Fruit fly (Drosophila melanogaster) whole organism, embryonic: ENCODE results near the gene pbl.

Experiments used
- Ada2b ChIP-seq: fragments of 200-800 bp; sonication (Bioruptor generic); IDR thresholded peaks from 2 replicates; pipeline ENCODE4 v1.3.6; 2022; ENCODE audit warnings: missing biosample characterization, missing genetic modification characterization
- Awh ChIP-seq: fragments of 200-800 bp; sonication (Bioruptor generic); IDR thresholded peaks from 2 replicates; pipeline ENCODE4, ENCODE4 v1.3.6; 2022; ENCODE audit warnings: missing biosample characterization, missing genetic modification characterization
- CG11398 ChIP-seq: fragments of 200-800 bp; sonication (Bioruptor generic); optimal IDR thresholded peaks from 2 replicates; lab custom pipeline; 2016; ENCODE audit warnings: missing biosample characterization, missing genetic modification characterization
- CG11696 ChIP-seq: fragments of 200-800 bp; sonication (Bioruptor generic); IDR thresholded peaks from 2 replicates; pipeline ENCODE4 v1.3.6; 2022; ENCODE audit warnings: missing biosample characterization, missing genetic modification characterization
- CG12071 ChIP-seq: fragments of 200-800 bp; sonication (Bioruptor generic); optimal IDR thresholded peaks from 3 replicates; lab custom pipeline; 2018; ENCODE audit warnings: missing biosample characterization, mild to moderate bottlenecking, missing genetic modification characterization
- CG12299 ChIP-seq: fragments of 200-800 bp; sonication (Bioruptor generic); optimal IDR thresholded peaks from 2 replicates; lab custom pipeline; 2018; ENCODE audit warnings: missing biosample characterization, mild to moderate bottlenecking, missing genetic modification characterization
- CG13894 ChIP-seq: fragments of 200-800 bp; sonication (Bioruptor generic); optimal IDR thresholded peaks from 3 replicates; lab custom pipeline; 2018; ENCODE audit warnings: missing biosample characterization, mild to moderate bottlenecking, missing genetic modification characterization, moderate library complexity
- CG14441 ChIP-seq: fragments of 200-800 bp; sonication (Bioruptor generic); IDR thresholded peaks from 2 replicates; pipeline ENCODE4 v1.3.6; 2022; ENCODE audit warnings: missing biosample characterization, missing genetic modification characterization
- CG15269 ChIP-seq: fragments of 200-800 bp; sonication (Bioruptor generic); optimal IDR thresholded peaks from 2 replicates; lab custom pipeline; 2018; ENCODE audit warnings: missing biosample characterization, mild to moderate bottlenecking, missing genetic modification characterization, moderate library complexity
- CG17568 ChIP-seq: fragments of 200-800 bp; sonication (Bioruptor generic); optimal IDR thresholded peaks from 2 replicates; lab custom pipeline; 2018; ENCODE audit warnings: missing biosample characterization, mild to moderate bottlenecking, missing genetic modification characterization, moderate library complexity
- CG18476 ChIP-seq: fragments of 200-800 bp; sonication (Bioruptor generic); optimal IDR thresholded peaks from 2 replicates; lab custom pipeline; 2016; ENCODE audit warnings: missing biosample characterization, mild to moderate bottlenecking, missing genetic modification characterization
- CG2199 ChIP-seq: fragments of 200-800 bp; sonication (Bioruptor generic); IDR thresholded peaks from 3 replicates; pipeline ENCODE4 v1.3.6; 2022; ENCODE audit warnings: missing biosample characterization, missing genetic modification characterization
- CG2678 ChIP-seq: fragments of 200-800 bp; sonication (Bioruptor generic); optimal IDR thresholded peaks from 3 replicates; lab custom pipeline; 2019; ENCODE audit warnings: missing biosample characterization, mild to moderate bottlenecking, missing genetic modification characterization, moderate library complexity
- CG30020 ChIP-seq: fragments of 200-800 bp; optimal IDR thresholded peaks from 2 replicates; lab custom pipeline; 2019; ENCODE audit warnings: missing biosample characterization, mild to moderate bottlenecking, missing genetic modification characterization, moderate library complexity
- CG31388 ChIP-seq: fragments of 200-800 bp; sonication (Bioruptor generic); optimal IDR thresholded peaks from 2 replicates; lab custom pipeline; 2016; ENCODE audit warnings: missing biosample characterization, missing genetic modification characterization
- CG32532 ChIP-seq: fragments of 200-800 bp; sonication (Bioruptor generic); IDR thresholded peaks from 2 replicates; pipeline ENCODE4 v1.3.6; 2022; ENCODE audit warnings: missing biosample characterization, missing genetic modification characterization
- CG33213 ChIP-seq: fragments of 200-800 bp; sonication (Bioruptor generic); optimal IDR thresholded peaks from 3 replicates; lab custom pipeline; 2016; ENCODE audit warnings: missing biosample characterization, missing genetic modification characterization
- CG3838 ChIP-seq: fragments of 200-800 bp; sonication (Bioruptor generic); optimal IDR thresholded peaks from 3 replicates; lab custom pipeline; 2016; ENCODE audit warnings: missing biosample characterization, missing genetic modification characterization
- CG4328 ChIP-seq: fragments of 200-800 bp; sonication (Bioruptor generic); optimal IDR thresholded peaks from 3 replicates; lab custom pipeline; 2017; ENCODE audit warnings: missing biosample characterization, missing genetic modification reagents, missing genetic modification characterization
- CG5245 ChIP-seq: fragments of 200-800 bp; sonication (Bioruptor generic); optimal IDR thresholded peaks from 3 replicates; lab custom pipeline; 2016; ENCODE audit warnings: missing biosample characterization, missing genetic modification characterization
- CG5953 ChIP-seq: fragments of 200-800 bp; sonication (Bioruptor generic); IDR thresholded peaks from 2 replicates; pipeline ENCODE4 v1.3.6; 2022; ENCODE audit warnings: missing biosample characterization, missing genetic modification characterization
- CG7839 ChIP-seq: fragments of 200-800 bp; sonication (Bioruptor generic); optimal IDR thresholded peaks from 3 replicates; lab custom pipeline; 2018; ENCODE audit warnings: missing biosample characterization, mild to moderate bottlenecking, missing genetic modification characterization, moderate library complexity
- CG8388 ChIP-seq: fragments of 200-800 bp; sonication (Bioruptor generic); optimal IDR thresholded peaks from 2 replicates; lab custom pipeline; 2019; ENCODE audit warnings: missing biosample characterization, mild to moderate bottlenecking, missing genetic modification characterization, moderate library complexity
- CG9437 ChIP-seq: fragments of 200-800 bp; sonication (Bioruptor generic); optimal IDR thresholded peaks from 2 replicates; lab custom pipeline; 2018; ENCODE audit warnings: missing biosample characterization, mild to moderate bottlenecking, missing genetic modification characterization
- Deaf1 ChIP-seq: fragments of 200-800 bp; optimal IDR thresholded peaks from 3 replicates; lab custom pipeline; 2019; ENCODE audit warnings: missing biosample characterization, mild to moderate bottlenecking, missing genetic modification characterization, moderate library complexity
- Dfd ChIP-seq, 2 experiments: fragments of >200 bp; optimal IDR thresholded peaks; 2 replicates each; lab custom pipeline; 2017; ENCODE audit warnings: missing biosample characterization in 2 of 2, missing genetic modification characterization in 2 of 2
- Ets65A ChIP-seq: fragments of 200-800 bp; sonication (Bioruptor generic); peaks from one replicate; lab custom pipeline; 2016; ENCODE audit warnings: missing biosample characterization, missing genetic modification characterization
- Hsf ChIP-seq: fragments of 200-800 bp; sonication (Bioruptor generic); optimal IDR thresholded peaks from 3 replicates; lab custom pipeline; 2016; ENCODE audit warnings: missing biosample characterization, missing genetic modification characterization
- MBD-R2 ChIP-seq: fragments of 200-800 bp; sonication (Bioruptor generic); IDR thresholded peaks from 2 replicates; pipeline ENCODE4 v1.3.6; 2022; ENCODE audit warnings: missing biosample characterization, missing genetic modification characterization
- Oli ChIP-seq: fragments of 200-800 bp; sonication (Bioruptor generic); optimal IDR thresholded peaks from 2 replicates; lab custom pipeline; 2018; ENCODE audit warnings: missing biosample characterization, mild to moderate bottlenecking, missing genetic modification characterization, moderate library complexity
- Poxn ChIP-seq: fragments of 200-800 bp; sonication (Bioruptor generic); IDR thresholded peaks from 2 replicates; pipeline ENCODE4 v1.3.6; 2022; ENCODE audit warnings: missing biosample characterization, missing genetic modification characterization
- Sox102F ChIP-seq: fragments of 200-800 bp; sonication (Bioruptor generic); optimal IDR thresholded peaks from 2 replicates; lab custom pipeline; 2018; ENCODE audit warnings: missing biosample characterization, mild to moderate bottlenecking, missing genetic modification characterization, moderate library complexity
- Ssrp ChIP-seq: fragments of 200-800 bp; sonication (Bioruptor generic); optimal IDR thresholded peaks from 2 replicates; lab custom pipeline; 2018; ENCODE audit warnings: missing biosample characterization, mild to moderate bottlenecking, missing genetic modification characterization, moderate library complexity
- Stat92E ChIP-seq, 3 experiments: fragments of >200 bp in 2 of 3; fragments of 200-800 bp in 1 of 3; sonication (Bioruptor generic) in 1 of 3; optimal IDR thresholded peaks; 2 replicates each; lab custom pipeline; 2017 to 2019; ENCODE audit warnings: missing biosample characterization in 3 of 3, missing genetic modification characterization in 3 of 3, mild to moderate bottlenecking in 1 of 3, moderate library complexity in 1 of 3
- Usf ChIP-seq: fragments of 200-800 bp; sonication (Bioruptor generic); optimal IDR thresholded peaks from 2 replicates; lab custom pipeline; 2017; ENCODE audit warnings: missing genotype, missing biosample characterization, missing genetic modification characterization
- amos ChIP-seq: fragments of 200-800 bp; sonication (Bioruptor generic); IDR thresholded peaks from 2 replicates; pipeline ENCODE4 v1.3.6; 2022; ENCODE audit warnings: missing biosample characterization, missing genetic modification characterization; ENCODE audit not compliant: partially characterized antibody
- az2 ChIP-seq: fragments of 200-800 bp; sonication (Bioruptor generic); optimal IDR thresholded peaks from 3 replicates; lab custom pipeline; 2016; ENCODE audit warnings: missing biosample characterization, missing genetic modification characterization
- bowl ChIP-seq: fragments of 200-800 bp; sonication (Bioruptor generic); IDR thresholded peaks from 2 replicates; pipeline ENCODE4 v1.3.6; 2022; ENCODE audit warnings: missing biosample characterization, missing genetic modification characterization
- cg ChIP-seq: fragments of 200-800 bp; sonication (Bioruptor generic); optimal IDR thresholded peaks from 3 replicates; lab custom pipeline; 2019; ENCODE audit warnings: missing biosample characterization, mild to moderate bottlenecking, missing genetic modification characterization, moderate library complexity
- crc ChIP-seq: fragments of 200-800 bp; sonication (Bioruptor generic); optimal IDR thresholded peaks from 2 replicates; lab custom pipeline; 2016; ENCODE audit warnings: missing biosample characterization, missing genetic modification characterization
- ftz-f1 ChIP-seq: fragments of 200-800 bp; sonication (Bioruptor generic); optimal IDR thresholded peaks from 2 replicates; lab custom pipeline; 2016; ENCODE audit warnings: missing biosample characterization, missing genetic modification characterization
- gem ChIP-seq: fragments of 200-800 bp; sonication (Bioruptor generic); optimal IDR thresholded peaks from 2 replicates; lab custom pipeline; 2019; ENCODE audit warnings: missing biosample characterization, mild to moderate bottlenecking, missing genetic modification characterization, moderate library complexity
- grau ChIP-seq: fragments of 200-800 bp; optimal IDR thresholded peaks from 3 replicates; lab custom pipeline; 2019; ENCODE audit warnings: missing biosample characterization, mild to moderate bottlenecking, missing genetic modification characterization, moderate library complexity
- lilli ChIP-seq: fragments of 200-800 bp; sonication (Bioruptor generic); optimal IDR thresholded peaks from 3 replicates; lab custom pipeline; 2016; ENCODE audit warnings: missing biosample characterization, missing genetic modification characterization
- lov ChIP-seq, 2 experiments: fragments of 200-800 bp in 1 of 2; fragments of >200 bp in 1 of 2; sonication (Bioruptor generic) in 1 of 2; IDR thresholded peaks in 1 of 2; optimal IDR thresholded peaks in 1 of 2; 2 replicates in 1 of 2; 3 replicates in 1 of 2; pipeline versions ENCODE4 v1.3.6 to Lab custom; 2017 to 2022; ENCODE audit warnings: missing biosample characterization in 1 of 2, missing genetic modification characterization in 1 of 2
- nmo ChIP-seq: fragments of 200-800 bp; sonication (Bioruptor generic); optimal IDR thresholded peaks from 2 replicates; lab custom pipeline; 2018; ENCODE audit warnings: missing biosample characterization, mild to moderate bottlenecking, missing genetic modification characterization, moderate library complexity
- onecut ChIP-seq: fragments of 200-800 bp; sonication (Bioruptor generic); IDR thresholded peaks from 2 replicates; pipeline ENCODE4 v1.3.6; 2022; ENCODE audit warnings: missing biosample characterization, missing genetic modification characterization
- pita ChIP-seq: fragments of 200-800 bp; sonication (Bioruptor generic); optimal IDR thresholded peaks from 2 replicates; lab custom pipeline; 2017; ENCODE audit warnings: missing biosample characterization, mild to moderate bottlenecking, missing genetic modification characterization
- schlank ChIP-seq: fragments of 200-800 bp; sonication (Bioruptor generic); optimal IDR thresholded peaks from 2 replicates; lab custom pipeline; 2018; ENCODE audit warnings: missing biosample characterization, mild to moderate bottlenecking, missing genetic modification characterization
- sr ChIP-seq: fragments of 200-800 bp; sonication (Bioruptor generic); IDR thresholded peaks from 3 replicates; pipeline ENCODE4 v1.3.6; 2022; ENCODE audit warnings: missing biosample characterization, missing genetic modification characterization
- unc-4 ChIP-seq: fragments of 200-800 bp; sonication (Bioruptor generic); IDR thresholded peaks from 2 replicates; pipeline ENCODE4 v1.3.6; 2022; ENCODE audit warnings: missing biosample characterization, missing genetic modification characterization; ENCODE audit not compliant: partially characterized antibody

Gene pbl

dm6 chr3L:7848617-7849016, 63.1 kb downstream of the pbl start (continued):
- TF ChIP-seq CG32532 (GFP tag; lab: Robert Waterston, UW) (no peak), CG7839 (tag; lab: Kevin White, UChicago) (peak; percentile 13), lov (optimal IDR thresholded peaks at IDR 0.05; lab: Kevin White, UChicago) (no peak), lov (GFP tag; IDR thresholded peaks at IDR 0.05; lab: Robert Waterston, UW) (no peak), lilli (GFP tag; lab: Kevin White, UChicago) (no peak), CG12071 (GFP tag; lab: Kevin White, UChicago) (no peak), Deaf1 (tag; lab: Kevin White, UChicago) (no peak), Ssrp (tag; lab: Kevin White, UChicago) (no peak), CG18476 (no peak), cg (GFP tag; lab: Kevin White, UChicago) (no peak), Poxn (GFP tag; lab: Robert Waterston, UW) (no peak), Ada2b (no peak), CG11398 (no peak), CG9437 (no peak), CG14441 (GFP tag; lab: Robert Waterston, UW) (no peak), CG13894 (tag; lab: Kevin White, UChicago) (no peak), Dfd (GFP tag; optimal IDR thresholded peaks at IDR 0.05; lab: Kevin White, UChicago) (no peak), CG3838 (GFP tag; lab: Kevin White, UChicago) (no peak), CG30020 (tag; lab: Kevin White, UChicago) (no peak), Ets65A (peak; percentile 44), sr (no peak), Stat92E (GFP tag; optimal IDR thresholded peaks at IDR 0.05; lab: Kevin White, UChicago) (no peak), bowl (GFP tag; lab: Robert Waterston, UW) (no peak), onecut (GFP tag; lab: Robert Waterston, UW) (no peak), Oli (peak; percentile 19), Awh (GFP tag; lab: Robert Waterston, UW) (no peak), Hsf (GFP tag; lab: Kevin White, UChicago) (no peak), Sox102F (GFP tag; lab: Kevin White, UChicago) (peak; percentile 20), CG5953 (GFP tag; lab: Robert Waterston, UW) (no peak), CG2199 (GFP tag; lab: Robert Waterston, UW) (no peak), CG15269 (tag; lab: Kevin White, UChicago) (peak; percentile 4), Usf (GFP tag; lab: Kevin White, UChicago) (no peak), amos (GFP tag; lab: Robert Waterston, UW) (no peak), ftz-f1 (GFP tag; lab: Kevin White, UChicago) (no peak), MBD-R2 (GFP tag; lab: Robert Waterston, UW) (no peak), CG2678 (tag; lab: Kevin White, UChicago) (peak; percentile 14), schlank (tag; lab: Kevin White, UChicago) (no peak), CG11696 (GFP tag; lab: Robert Waterston, UW) (no peak), CG31388 (no peak), CG33213 (GFP tag; lab: Kevin White, UChicago) (no peak), CG8388 (GFP tag; lab: Kevin White, UChicago) (no peak), pita (GFP tag; lab: Kevin White, UChicago) (no peak), crc (no peak), CG17568 (no peak), CG4328 (GFP tag; lab: Kevin White, UChicago) (no peak), grau (peak; percentile 28), unc-4 (GFP tag; lab: Robert Waterston, UW) (no peak), gem (tag; lab: Kevin White, UChicago) (peak; percentile 21), nmo (GFP tag; lab: Kevin White, UChicago) (no peak), CG12299 (tag; lab: Kevin White, UChicago) (no peak), az2 (GFP tag; lab: Kevin White, UChicago) (no peak), CG5245 (no peak)
